Fruit fly (Drosophila melanogaster) whole organism, embryonic: ENCODE measurements around the gene Kr-h2.

Experiments used
- CG10209 ChIP-seq: fragments of 200-800 bp; sonication (Bioruptor generic); optimal IDR thresholded peaks from 3 replicates; lab custom pipeline; 2017; ENCODE audit warnings: missing biosample characterization, mild to moderate bottlenecking, missing genetic modification characterization, missing genetic modification reagents
- CG10654 ChIP-seq: fragments of 200-800 bp; sonication (Bioruptor generic); optimal IDR thresholded peaks from 2 replicates; lab custom pipeline; 2016; ENCODE audit warnings: missing biosample characterization, missing genetic modification characterization
- CG12942 ChIP-seq: fragments of 200-800 bp; sonication (Bioruptor generic); optimal IDR thresholded peaks from 3 replicates; lab custom pipeline; 2016; ENCODE audit warnings: missing biosample characterization, missing genetic modification characterization
- CG31224 ChIP-seq: fragments of 200-800 bp; sonication (Bioruptor generic); IDR thresholded peaks from 2 replicates; pipeline ENCODE4 v1.3.6; 2022; ENCODE audit warnings: missing biosample characterization, missing genetic modification characterization
- ERR ChIP-seq: fragments of 200-800 bp; sonication (Bioruptor generic); optimal IDR thresholded peaks from 2 replicates; lab custom pipeline; 2016; ENCODE audit warnings: missing biosample characterization, missing genetic modification characterization
- Lpt ChIP-seq: fragments of >200 bp; optimal IDR thresholded peaks from 2 replicates; lab custom pipeline; 2018; ENCODE audit warnings: missing biosample characterization, missing genetic modification characterization
- abd-A ChIP-seq: fragments of 200-800 bp; sonication (Bioruptor generic); optimal IDR thresholded peaks from 3 replicates; lab custom pipeline; 2019; ENCODE audit warnings: missing biosample characterization, mild to moderate bottlenecking, missing genetic modification characterization, moderate library complexity
- bcd ChIP-seq: fragments of 200-800 bp; sonication (Bioruptor generic); optimal IDR thresholded peaks from 2 replicates; lab custom pipeline; 2017; ENCODE audit warnings: missing biosample characterization, mild to moderate bottlenecking, missing genetic modification characterization
- bowl ChIP-seq: fragments of 200-800 bp; sonication (Bioruptor generic); IDR thresholded peaks from 2 replicates; pipeline ENCODE4 v1.3.6; 2022; ENCODE audit warnings: missing biosample characterization, missing genetic modification characterization
- lola ChIP-seq, 3 experiments: fragments of >200 bp in 2 of 3; fragments of 200-800 bp in 1 of 3; sonication (Bioruptor generic) in 1 of 3; optimal IDR thresholded peaks; 2 replicates each; lab custom pipeline; 2017 to 2019; ENCODE audit warnings: missing biosample characterization in 3 of 3, missing genetic modification characterization in 3 of 3, mild to moderate bottlenecking in 1 of 3, moderate library complexity in 1 of 3

DNA sequence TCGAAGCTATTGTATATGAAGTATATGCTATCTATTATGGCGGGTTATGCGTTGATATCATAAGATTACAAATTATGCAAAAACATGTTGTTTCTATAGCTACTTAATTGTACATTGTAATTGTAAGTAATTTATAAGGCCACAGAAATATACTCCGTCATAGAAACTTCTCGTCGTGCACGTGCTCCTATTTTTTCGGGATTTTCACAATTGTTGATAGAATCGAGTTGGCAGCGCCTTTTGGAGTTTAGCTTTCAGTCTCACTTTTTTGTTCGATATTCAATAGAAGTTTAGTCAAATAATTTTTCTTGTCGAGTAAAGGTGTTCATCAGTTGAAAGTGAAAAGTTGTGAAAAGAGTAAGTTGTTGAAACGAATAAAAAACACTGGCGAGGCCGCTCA lies 47.4 kb downstream of the Kr-h2 start, which contains the start of gene CG31642:
- TF ChIP-seq CG10654 (GFP tag; lab: Kevin White, UChicago): no peak
- TF ChIP-seq CG31224 (GFP tag; lab: Robert Waterston, UW): no peak
- TF ChIP-seq bcd (GFP tag; lab: Kevin White, UChicago): no peak
- no peak for TF ChIP-seq lola (GFP tag; optimal IDR thresholded peaks at IDR 0.05; lab: Kevin White, UChicago)
- TF ChIP-seq abd-A (tag; lab: Kevin White, UChicago): no peak
- no peak for TF ChIP-seq ERR
- no peak for TF ChIP-seq Lpt (GFP tag; lab: Kevin White, UChicago)
- TF ChIP-seq CG10209 (GFP tag; lab: Kevin White, UChicago): no peak
- TF ChIP-seq bowl (GFP tag; lab: Robert Waterston, UW): no peak
- TF ChIP-seq CG12942 (GFP tag; lab: Kevin White, UChicago): no peak
